Worm (Caenorhabditis elegans) whole organism, late embryonic: ENCODE data around the gene ZK1307.3.

ENCODE experiments used
- C38D4.7 ChIP-seq: fragments of 200-800 bp; sonication (Bioruptor generic); optimal IDR thresholded peaks from 2 replicates; lab custom pipeline; 2018; ENCODE audit warnings: mild to moderate bottlenecking, missing genetic modification characterization, moderate library complexity, missing compliant biosample characterization
- K09A11.1 ChIP-seq: sonication (generic microtip); optimal IDR thresholded peaks from 2 replicates; lab custom pipeline; 2017; ENCODE audit warnings: antibody characterized with exemption, mild to moderate bottlenecking, missing genetic modification characterization, missing compliant biosample characterization; ENCODE audit not compliant: insufficient read depth
- T23F11.4 ChIP-seq: fragments of 200-800 bp; sonication (Bioruptor generic); optimal IDR thresholded peaks from 2 replicates; lab custom pipeline; 2018; ENCODE audit warnings: mild to moderate bottlenecking, missing genetic modification characterization, missing compliant biosample characterization
- ahr-1 ChIP-seq: sonication (generic microtip); optimal IDR thresholded peaks from 2 replicates; lab custom pipeline; 2016; ENCODE audit warnings: missing genetic modification characterization, missing compliant biosample characterization
- ama-1 ChIP-seq: fragments of 150-350 bp; optimal IDR thresholded peaks from 2 replicates; lab custom pipeline; 2014
- ceh-14 ChIP-seq: sonication (generic microtip); optimal IDR thresholded peaks from 2 replicates; lab custom pipeline; 2016; ENCODE audit warnings: missing genotype, missing genetic modification characterization, missing compliant biosample characterization
- ceh-18 ChIP-seq: sonication (generic microtip); optimal IDR thresholded peaks from 2 replicates; lab custom pipeline; 2016; ENCODE audit warnings: missing genetic modification characterization, missing compliant biosample characterization
- ceh-19 ChIP-seq: fragments of 200-800 bp; sonication (Bioruptor generic); optimal IDR thresholded peaks from 2 replicates; lab custom pipeline; 2018; ENCODE audit warnings: mild to moderate bottlenecking, missing genetic modification characterization, missing compliant biosample characterization
- ceh-22 ChIP-seq: sonication (generic microtip); optimal IDR thresholded peaks from 2 replicates; lab custom pipeline; 2017; ENCODE audit warnings: missing biosample characterization, missing genetic modification characterization
- ceh-24 ChIP-seq: sonication (generic microtip); optimal IDR thresholded peaks from 2 replicates; lab custom pipeline; 2016; ENCODE audit warnings: mild to moderate bottlenecking, missing genetic modification characterization, missing compliant biosample characterization
- ceh-30 ChIP-seq: fragments of 150-350 bp; optimal IDR thresholded peaks from 2 replicates; lab custom pipeline; 2014; ENCODE audit warnings: missing biosample characterization, missing genetic modification characterization
- ceh-34 ChIP-seq: sonication (generic microtip); optimal IDR thresholded peaks from 2 replicates; lab custom pipeline; 2016; ENCODE audit warnings: mild to moderate bottlenecking, missing genetic modification characterization, missing compliant biosample characterization
- ceh-48 ChIP-seq: sonication (generic microtip); optimal IDR thresholded peaks from 2 replicates; lab custom pipeline; 2016; ENCODE audit warnings: missing genetic modification characterization, inconsistent platforms, missing compliant biosample characterization
- ceh-6 ChIP-seq: fragments of 200-800 bp; sonication (Bioruptor generic); optimal IDR thresholded peaks from 2 replicates; lab custom pipeline; 2018; ENCODE audit warnings: mild to moderate bottlenecking, missing genetic modification characterization, missing compliant biosample characterization
- ceh-9 ChIP-seq: sonication (generic microtip); optimal IDR thresholded peaks from 2 replicates; lab custom pipeline; 2016; ENCODE audit warnings: mild to moderate bottlenecking, missing genetic modification characterization, inconsistent platforms, missing compliant biosample characterization
- dmd-4 ChIP-seq: sonication (generic microtip); optimal IDR thresholded peaks from 2 replicates; lab custom pipeline; 2016; ENCODE audit warnings: borderline replicate concordance, missing genetic modification characterization, missing compliant biosample characterization
- dve-1 ChIP-seq: sonication (generic microtip); optimal IDR thresholded peaks from 2 replicates; lab custom pipeline; 2017; ENCODE audit warnings: antibody characterized with exemption, mild to moderate bottlenecking, missing genetic modification characterization, missing compliant biosample characterization
- elt-4 ChIP-seq: sonication (generic microtip); optimal IDR thresholded peaks from 2 replicates; lab custom pipeline; 2016; ENCODE audit warnings: missing genetic modification characterization, missing compliant biosample characterization
- fkh-6 ChIP-seq: sonication (generic microtip); optimal IDR thresholded peaks from 2 replicates; lab custom pipeline; 2016; ENCODE audit warnings: missing genetic modification characterization, missing compliant biosample characterization
- gmeb-2 ChIP-seq: sonication (generic microtip); optimal IDR thresholded peaks from 2 replicates; lab custom pipeline; 2016; ENCODE audit warnings: missing genetic modification characterization, inconsistent platforms, missing compliant biosample characterization
- hlh-15 ChIP-seq: sonication (generic microtip); optimal IDR thresholded peaks from 2 replicates; lab custom pipeline; 2016; ENCODE audit warnings: missing genetic modification characterization, missing compliant biosample characterization
- hlh-30 ChIP-seq: sonication (generic microtip); optimal IDR thresholded peaks from 2 replicates; lab custom pipeline; 2017; ENCODE audit warnings: antibody characterized with exemption, missing genetic modification characterization, missing compliant biosample characterization; ENCODE audit not compliant: insufficient read depth
- hlh-6 ChIP-seq: sonication (generic microtip); optimal IDR thresholded peaks from 2 replicates; lab custom pipeline; 2016; ENCODE audit warnings: missing genotype, missing genetic modification characterization, missing compliant biosample characterization
- lim-6 ChIP-seq: sonication (generic microtip); optimal IDR thresholded peaks from 2 replicates; lab custom pipeline; 2016; ENCODE audit warnings: missing genetic modification characterization, missing compliant biosample characterization
- lin-11 ChIP-seq: fragments of 200-800 bp; sonication (Bioruptor generic); optimal IDR thresholded peaks from 2 replicates; lab custom pipeline; 2018; ENCODE audit warnings: mild to moderate bottlenecking, missing genetic modification characterization, missing compliant biosample characterization
- madf-2 ChIP-seq: sonication (generic microtip); optimal IDR thresholded peaks from 2 replicates; lab custom pipeline; 2017; ENCODE audit warnings: missing genetic modification characterization, missing compliant biosample characterization
- mec-3 ChIP-seq: sonication (generic microtip); optimal IDR thresholded peaks from 2 replicates; lab custom pipeline; 2016; ENCODE audit warnings: borderline replicate concordance, missing genetic modification characterization, missing compliant biosample characterization
- nfya-1 ChIP-seq: sonication (generic microtip); optimal IDR thresholded peaks from 2 replicates; lab custom pipeline; 2017; ENCODE audit warnings: missing genetic modification characterization, mild to moderate bottlenecking, missing compliant biosample characterization, antibody characterized with exemption, moderate library complexity
- npax-4 ChIP-seq: sonication (generic microtip); optimal IDR thresholded peaks from 2 replicates; lab custom pipeline; 2016; ENCODE audit warnings: missing genetic modification characterization, missing compliant biosample characterization
- odd-2 ChIP-seq: sonication (generic microtip); optimal IDR thresholded peaks from 2 replicates; lab custom pipeline; 2017; ENCODE audit warnings: antibody characterized with exemption, mild to moderate bottlenecking, missing genetic modification characterization, missing compliant biosample characterization
- pha-4 ChIP-seq: fragments of 150-350 bp; optimal IDR thresholded peaks from 2 replicates; lab custom pipeline; 2018; ENCODE audit warnings: missing biosample characterization, missing genetic modification reagents, missing genetic modification characterization
- sox-4 ChIP-seq: sonication (generic microtip); optimal IDR thresholded peaks from 2 replicates; lab custom pipeline; 2017; ENCODE audit warnings: mild to moderate bottlenecking, missing genetic modification characterization, inconsistent platforms, missing compliant biosample characterization
- syd-9 ChIP-seq: sonication (generic microtip); optimal IDR thresholded peaks from 2 replicates; lab custom pipeline; 2016; ENCODE audit warnings: mild to moderate bottlenecking, missing genetic modification characterization, moderate library complexity, missing compliant biosample characterization
- tbx-7 ChIP-seq: sonication (generic microtip); optimal IDR thresholded peaks from 2 replicates; lab custom pipeline; 2016; ENCODE audit warnings: missing genotype, missing genetic modification characterization, missing compliant biosample characterization
- ttx-3 ChIP-seq: sonication (generic microtip); optimal IDR thresholded peaks from 2 replicates; lab custom pipeline; 2016; ENCODE audit warnings: missing genetic modification reagents, missing genetic modification characterization, missing compliant biosample characterization
- unc-55 ChIP-seq: sonication (generic microtip); optimal IDR thresholded peaks from 2 replicates; lab custom pipeline; 2017; ENCODE audit warnings: missing biosample characterization, missing genetic modification reagents, missing genetic modification characterization
- unc-86 ChIP-seq: sonication (generic microtip); optimal IDR thresholded peaks from 2 replicates; lab custom pipeline; 2016; ENCODE audit warnings: missing genetic modification characterization, missing compliant biosample characterization
- zip-5 ChIP-seq: sonication (generic microtip); optimal IDR thresholded peaks from 2 replicates; lab custom pipeline; 2016; ENCODE audit warnings: missing genetic modification characterization, missing compliant biosample characterization

Gene ZK1307.3

DNA sequence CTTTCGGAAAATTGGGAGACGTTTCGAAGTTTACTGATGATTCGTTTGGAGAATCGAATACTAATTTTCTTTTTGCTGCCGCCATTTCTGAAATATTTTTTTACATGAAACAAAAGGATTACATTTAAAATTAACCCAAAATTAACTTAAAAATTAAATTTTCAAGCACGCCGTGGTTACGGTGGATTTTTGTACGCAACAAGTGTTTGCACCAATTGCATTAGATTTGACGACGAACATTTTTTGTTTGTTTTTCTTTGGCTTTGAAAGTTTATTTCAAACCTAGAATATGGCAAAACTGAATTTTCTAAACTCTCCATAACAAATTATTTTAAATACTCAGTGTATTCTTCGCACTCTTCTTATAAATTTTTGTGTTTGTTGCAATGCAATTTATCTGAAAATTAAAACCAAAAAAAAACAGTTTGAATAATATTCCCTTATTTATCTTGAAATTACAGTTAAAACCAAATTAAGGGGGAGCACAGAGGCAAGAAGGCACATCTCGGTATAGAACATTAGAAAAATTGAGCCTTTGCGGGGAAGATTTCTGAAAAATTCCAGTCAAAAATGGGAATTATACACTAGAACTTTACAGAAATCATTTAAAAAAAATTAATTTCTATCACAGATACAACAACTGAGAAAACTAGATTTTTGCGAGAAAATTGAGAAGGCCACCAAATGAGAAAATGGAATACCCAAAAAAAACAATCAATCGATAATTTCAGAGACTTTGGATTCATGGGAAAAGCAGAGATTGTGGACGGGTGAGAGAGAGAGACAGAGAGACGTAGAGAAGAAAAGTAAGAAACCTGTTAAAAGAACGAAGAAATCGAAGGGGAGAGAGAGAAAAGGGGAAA is 35.5 kb downstream of the ZK1307.3 start, which contains the start of gene hal-3:
Gene hal-3, minus strand, starts transcription at position 87 of the 863 bp plus-strand sequence.
- TF ChIP-seq T23F11.4 (GFP tag; lab: Kevin White, UChicago) (no peak), npax-4 (tag; lab: Kevin White, UChicago) (no peak), unc-55 (no peak), ama-1 (lab: Kevin White, UChicago) (no peak), ceh-19 (GFP tag; lab: Kevin White, UChicago) (no peak), ceh-24 (no peak)

DNA sequence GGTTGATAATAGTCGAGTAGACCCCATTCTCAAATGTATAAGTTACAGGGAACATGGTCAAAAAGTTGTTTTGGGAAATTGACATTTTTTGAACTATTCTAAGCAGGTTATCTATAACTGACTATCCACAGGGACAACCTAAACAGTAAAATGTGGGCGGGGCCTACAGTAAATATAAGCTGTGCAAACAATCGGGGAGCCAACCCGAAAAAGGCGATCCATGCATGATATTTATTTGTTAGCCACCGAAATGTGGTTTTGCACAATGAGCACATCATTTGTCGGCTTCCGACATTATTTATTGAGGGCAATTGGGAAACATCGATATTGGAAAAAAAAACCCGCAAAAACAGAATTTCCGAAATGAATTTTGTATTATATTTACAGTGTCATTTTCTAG is 38.1 kb downstream of the ZK1307.3 start, which contains the start of gene hlh-6:
Gene hlh-6, minus strand, starts transcription at position 101 of the 400 bp plus-strand sequence.
- TF ChIP-seq tbx-7 (tag; lab: Kevin White, UChicago), result no peak
- no peak for TF ChIP-seq unc-55
- TF ChIP-seq ceh-6 (GFP tag; lab: Kevin White, UChicago), result no peak
- TF ChIP-seq syd-9 (tag; lab: Kevin White, UChicago), result no peak
- TF ChIP-seq lim-6, result no peak
- no peak for TF ChIP-seq ceh-14
- no peak for TF ChIP-seq gmeb-2
- TF ChIP-seq ceh-30 (tag; lab: Kevin White, UChicago), result no peak
- no peak for TF ChIP-seq dve-1 (tag; lab: Kevin White, UChicago)
- TF ChIP-seq ceh-34 (tag; lab: Kevin White, UChicago), result no peak
- TF ChIP-seq zip-5 (tag; lab: Kevin White, UChicago), result no peak

DNA sequence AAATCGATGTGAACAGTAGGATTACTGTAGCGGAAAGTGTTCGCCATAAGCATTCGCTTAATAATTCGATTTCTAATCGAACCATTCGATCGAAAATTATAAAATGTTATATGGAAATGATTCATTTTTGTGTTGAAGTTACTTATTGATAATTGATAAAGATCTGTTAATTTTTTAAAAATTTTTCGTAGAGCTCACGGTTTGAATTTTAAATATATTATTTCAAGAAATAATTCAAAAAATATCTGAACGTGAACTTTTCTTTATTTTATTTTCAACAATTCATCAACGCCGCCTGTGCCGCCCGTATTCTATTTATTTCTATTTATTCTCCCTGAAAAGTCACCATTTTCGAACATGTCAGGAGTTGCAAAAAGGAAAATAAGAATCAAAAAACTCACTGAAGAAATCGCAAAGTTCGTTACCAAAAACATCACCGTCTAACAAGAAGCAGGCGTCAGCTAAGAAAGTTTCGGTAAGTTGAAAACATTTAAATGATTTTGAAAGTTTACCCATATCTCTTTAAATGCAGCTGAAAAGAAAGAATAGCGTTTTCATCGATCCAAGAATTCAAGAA is 41.4 kb downstream of the ZK1307.3 start, which contains the start of the genes T15H9.5 and T15H9.4:
Gene T15H9.5, minus strand, starts transcription at position 101 of the 577 bp plus-strand sequence.
Gene T15H9.4, plus strand, starts transcription at position 527 of the 577 bp plus-strand sequence.
- no peak for TF ChIP-seq lin-11
- no peak for TF ChIP-seq dmd-4
- TF ChIP-seq ceh-18 (tag; lab: Kevin White, UChicago), result no peak
- TF ChIP-seq unc-55, result no peak
- no peak for TF ChIP-seq hlh-30 (tag; lab: Kevin White, UChicago)
- no peak for TF ChIP-seq mec-3 (tag; lab: Kevin White, UChicago)
- no peak for TF ChIP-seq elt-4 (tag; lab: Kevin White, UChicago)
- TF ChIP-seq ceh-24, result no peak
- TF ChIP-seq fkh-6, result no peak
- TF ChIP-seq hlh-15, result no peak
- TF ChIP-seq ceh-34 (tag; lab: Kevin White, UChicago), result no peak
- no peak for TF ChIP-seq ceh-22 (tag; lab: Kevin White, UChicago)
- no peak for TF ChIP-seq ahr-1
- no peak for TF ChIP-seq nfya-1 (tag; lab: Kevin White, UChicago)

DNA sequence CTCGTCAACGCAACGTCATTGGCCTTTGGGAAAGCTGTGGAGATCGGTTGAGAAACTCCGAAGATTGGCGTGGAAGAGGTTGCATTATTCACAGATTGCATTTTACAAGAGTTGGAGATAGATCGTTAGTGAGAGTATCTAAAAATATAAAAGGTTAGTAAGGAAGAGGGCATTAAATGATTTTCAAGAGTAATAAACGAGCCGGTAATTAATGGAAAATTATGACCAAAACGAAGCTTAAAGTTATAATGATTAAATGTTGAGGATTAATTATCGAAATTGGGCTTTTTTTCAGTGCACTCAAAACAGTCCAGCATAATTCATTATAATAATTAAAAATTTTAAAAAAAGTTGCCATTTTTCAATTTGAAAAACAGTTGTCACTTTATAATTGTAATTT is 43.5 kb downstream of the ZK1307.3 start, which contains the start of gene pap-2:
Gene pap-2, minus strand, starts transcription at position 101 of the 400 bp plus-strand sequence.
- TF ChIP-seq dve-1 (tag; lab: Kevin White, UChicago) (no peak), madf-2 (no peak), unc-55 (no peak), odd-2 (tag; lab: Kevin White, UChicago) (no peak), sox-4 (no peak), tbx-7 (tag; lab: Kevin White, UChicago) (no peak), hlh-6 (tag; lab: Kevin White, UChicago) (no peak), ttx-3 (tag; lab: Kevin White, UChicago) (no peak), ceh-9 (tag; lab: Kevin White, UChicago) (no peak), C38D4.7 (GFP tag; lab: Kevin White, UChicago) (no peak), K09A11.1 (tag; lab: Kevin White, UChicago) (no peak), ceh-18 (tag; lab: Kevin White, UChicago) (no peak), ceh-48 (tag; lab: Kevin White, UChicago) (no peak), ceh-30 (tag; lab: Kevin White, UChicago) (no peak), pha-4 (tag; lab: Kevin White, UChicago) (no peak), unc-86 (tag; lab: Kevin White, UChicago) (no peak)
